Worm (Caenorhabditis elegans) whole organism, mixed stage, embryonic: ENCODE data around the gene cest-10.

Experiments
- ces-1 ChIP-seq: fragments of 150-350 bp; optimal IDR thresholded peaks from 2 replicates; lab custom pipeline; 2014; ENCODE audit warnings: missing biosample characterization, missing genetic modification reagents, missing genetic modification characterization
- cnd-1 ChIP-seq: fragments of 200-800 bp; sonication (Bioruptor generic); optimal IDR thresholded peaks from 2 replicates; lab custom pipeline; 2018; ENCODE audit warnings: mild to moderate bottlenecking, missing genetic modification characterization, missing compliant biosample characterization
- drap-1 ChIP-seq: fragments of 200-800 bp; sonication (Bioruptor generic); optimal IDR thresholded peaks from 3 replicates; lab custom pipeline; 2018; ENCODE audit warnings: mild to moderate bottlenecking, missing genetic modification characterization, missing compliant biosample characterization
- elt-1 ChIP-seq: sonication (generic microtip); optimal IDR thresholded peaks from 2 replicates; lab custom pipeline; 2017; ENCODE audit warnings: missing genetic modification characterization, mild to moderate bottlenecking, missing compliant biosample characterization, antibody characterized with exemption, moderate library complexity, borderline replicate concordance; ENCODE audit not compliant: insufficient read depth
- lsy-2 ChIP-seq: fragments of 150-350 bp; optimal IDR thresholded peaks from 2 replicates; lab custom pipeline; 2014; ENCODE audit warnings: missing biosample characterization, missing genetic modification characterization
- nhr-12 ChIP-seq: fragments of 150-350 bp; optimal IDR thresholded peaks from 2 replicates; lab custom pipeline; 2014; ENCODE audit warnings: missing biosample characterization, missing genetic modification characterization
- nhr-2 ChIP-seq: fragments of 150-350 bp; optimal IDR thresholded peaks from 2 replicates; lab custom pipeline; 2014; ENCODE audit warnings: missing biosample characterization, missing genetic modification characterization
- nhr-76 ChIP-seq: sonication (generic microtip); optimal IDR thresholded peaks from 2 replicates; lab custom pipeline; 2017; ENCODE audit warnings: missing biosample characterization, missing genetic modification characterization
- pha-4 ChIP-seq: fragments of 150-350 bp; optimal IDR thresholded peaks from 2 replicates; lab custom pipeline; 2018; ENCODE audit warnings: missing biosample characterization, missing genetic modification reagents, missing genetic modification characterization
- snpc-4 ChIP-seq: fragments of 150-350 bp; optimal IDR thresholded peaks from 2 replicates; lab custom pipeline; 2014; ENCODE audit warnings: missing biosample characterization, missing genetic modification characterization
- unc-120 ChIP-seq: sonication (generic microtip); optimal IDR thresholded peaks from 2 replicates; lab custom pipeline; 2017; ENCODE audit warnings: missing genetic modification characterization, missing compliant biosample characterization; ENCODE audit not compliant: poor library complexity, severe bottlenecking
- unc-62 ChIP-seq: fragments of 150-350 bp; optimal IDR thresholded peaks from 2 replicates; lab custom pipeline; 2014; ENCODE audit warnings: missing biosample characterization, missing genetic modification reagents, missing genetic modification characterization

- no peak for TF ChIP-seq snpc-4
- TF ChIP-seq lsy-2 (tag; lab: Kevin White, UChicago) = no peak
- no peak for TF ChIP-seq nhr-76 (tag; lab: Kevin White, UChicago)
- no peak for TF ChIP-seq cnd-1 (tag; lab: Kevin White, UChicago)
- no peak for TF ChIP-seq nhr-2 (tag; lab: Kevin White, UChicago)
- TF ChIP-seq elt-1 (tag; lab: Kevin White, UChicago) = no peak
- no peak for TF ChIP-seq unc-62
- no peak for TF ChIP-seq unc-120 (tag; lab: Kevin White, UChicago)
- no peak for TF ChIP-seq ces-1 (GFP tag; lab: Kevin White, UChicago)
- no peak for TF ChIP-seq drap-1
- no peak for TF ChIP-seq nhr-12 (tag; lab: Kevin White, UChicago)
- TF ChIP-seq pha-4 = no peak
Measured at ce11 chrIV:7208961-7209360, 28.6 kb downstream of the cest-10 start.
